Worm (Caenorhabditis elegans): ENCODE measurements around the gene R04F11.3.

- TF ChIP-seq eyg-1 (tag; optimal IDR thresholded peaks at IDR 0.05) = no peak
- TF ChIP-seq pros-1 (tag; optimal IDR thresholded peaks at IDR 0.05) = no peak
- TF ChIP-seq nfya-1 (tag; optimal IDR thresholded peaks at IDR 0.05) = no peak
- no peak for TF ChIP-seq pha-4 (tag; optimal IDR thresholded peaks at IDR 0.05)
- no peak for TF ChIP-seq hlh-30 (tag; optimal IDR thresholded peaks at IDR 0.05; ENCODE audit: insufficient read depth)
- TF ChIP-seq fkh-6 (tag; optimal IDR thresholded peaks at IDR 0.05) = no peak
- TF ChIP-seq ceh-14 (tag; optimal IDR thresholded peaks at IDR 0.05) = no peak
- TF ChIP-seq ceh-2 (tag; optimal IDR thresholded peaks at IDR 0.05) = no peak
- TF ChIP-seq dmd-4 (tag; optimal IDR thresholded peaks at IDR 0.05; ENCODE audit: borderline replicate concordance) = no peak
These were observed 40.0 kb downstream of the R04F11.3 start, which contains the start of gene bnc-1 for ce11 chrV:12276946-12277345.

Data from whole organism, late embryonic.